Worm (Caenorhabditis elegans) whole organism, L4/young adult: ENCODE results near the gene ccr-4.

Experiments
- dao-5 ChIP-seq: sonication (generic microtip); optimal IDR thresholded peaks from 2 replicates; lab custom pipeline; 2016; ENCODE audit warnings: missing genotype, missing genetic modification characterization, moderate library complexity, missing compliant biosample characterization
- him-1 ChIP-seq: sonication (generic microtip); optimal IDR thresholded peaks from 2 replicates; lab custom pipeline; 2016; ENCODE audit warnings: missing genotype, missing genetic modification reagents, missing genetic modification characterization, missing compliant biosample characterization

DNA sequence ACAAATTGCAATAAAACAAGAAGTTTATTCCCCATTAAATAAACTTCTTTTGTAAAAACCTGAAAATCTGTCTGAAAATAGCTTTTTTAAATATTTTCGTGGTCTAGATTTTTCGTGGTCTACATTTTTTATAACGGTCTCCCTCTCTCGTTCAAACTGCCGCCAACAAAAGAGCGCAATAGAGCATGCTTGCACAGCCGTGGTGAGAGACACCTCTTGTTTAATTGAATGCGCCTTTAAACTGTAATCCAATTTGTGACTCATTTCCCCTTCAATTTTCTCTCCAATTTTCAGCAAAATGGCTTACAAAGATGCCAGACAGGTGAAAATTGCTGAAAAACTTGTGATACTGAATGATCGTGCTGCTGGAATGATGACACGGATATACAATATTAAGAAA, 42.8 kb downstream of the ccr-4 start, which contains the start of gene gex-3:
- no peak for TF ChIP-seq him-1 (tag; lab: Kevin White, UChicago)
- no peak for TF ChIP-seq dao-5
